Worm (Caenorhabditis elegans) whole organism, L4 larva: ENCODE results near the gene sri-77.
A peak's percentile ranks its signal among the peaks of the same experiment; 100 is the strongest.
"Not testable (repeated sequence)": the region's sequence is repeated elsewhere in the genome, so short reads cannot be mapped to it uniquely, and the experiment has no call there.

Experiments
- F37D6.2 ChIP-seq: sonication (generic microtip); optimal IDR thresholded peaks from 2 replicates; lab custom pipeline; 2016; ENCODE audit warnings: mild to moderate bottlenecking, missing genetic modification characterization, missing compliant biosample characterization
- R02D3.7 ChIP-seq: fragments of 150-350 bp; sonication (generic microtip); optimal IDR thresholded peaks from 3 replicates; lab custom pipeline; 2014; ENCODE audit warnings: missing biosample characterization, missing genetic modification characterization
- Y105C5A.15 ChIP-seq: fragments of 200-800 bp; sonication (Bioruptor generic); IDR thresholded peaks from 2 replicates; pipeline ENCODE4 v1.3.6; 2022; ENCODE audit warnings: missing genetic modification characterization, missing compliant biosample characterization
- Y48G9A.11 ChIP-seq: fragments of 200-800 bp; sonication (Bioruptor generic); IDR thresholded peaks from 2 replicates; pipeline ENCODE4 v1.3.6; 2022; ENCODE audit warnings: missing genetic modification reagents, missing genetic modification characterization, missing compliant biosample characterization
- Y5F2A.4 ChIP-seq: fragments of 200-800 bp; sonication (Bioruptor generic); optimal IDR thresholded peaks from 2 replicates; lab custom pipeline; 2018; ENCODE audit warnings: mild to moderate bottlenecking, missing genetic modification characterization, missing compliant biosample characterization
- aha-1 ChIP-seq: fragments of 150-350 bp; peaks from one replicate; lab custom pipeline; 2014; ENCODE audit warnings: missing biosample characterization, missing genetic modification characterization
- arid-1 ChIP-seq: fragments of 200-800 bp; sonication (Bioruptor generic); conservative IDR thresholded peaks from 2 replicates; pipeline ENCODE4 v1.3.6; 2022; ENCODE audit warnings: missing genetic modification reagents, missing genetic modification characterization, missing compliant biosample characterization
- ceh-28 ChIP-seq: fragments of 150-350 bp; optimal IDR thresholded peaks from 2 replicates; lab custom pipeline; 2014; ENCODE audit warnings: missing biosample characterization, missing genetic modification reagents, missing genetic modification characterization
- daf-16 ChIP-seq, 3 experiments: sonication (generic microtip); optimal IDR thresholded peaks; 2 replicates each; lab custom pipeline; 2016 to 2017; ENCODE audit warnings: missing genetic modification characterization in 3 of 3, missing genetic modification reagents in 3 of 3, mild to moderate bottlenecking in 2 of 3, missing compliant biosample characterization in 2 of 3, missing biosample characterization in 1 of 3, moderate library complexity in 1 of 3
- daf-19 ChIP-seq: fragments of 200-800 bp; sonication (Bioruptor generic); conservative IDR thresholded peaks from 2 replicates; pipeline ENCODE4 v1.3.6; 2022; ENCODE audit warnings: missing genetic modification characterization, missing compliant biosample characterization
- dmd-6 ChIP-seq: fragments of 200-800 bp; sonication (Bioruptor generic); IDR thresholded peaks from 2 replicates; pipeline ENCODE4 v1.3.6; 2022; ENCODE audit warnings: missing genetic modification reagents, missing genetic modification characterization, missing compliant biosample characterization
- duxl-1 ChIP-seq: sonication (generic microtip); optimal IDR thresholded peaks from 2 replicates; lab custom pipeline; 2016; ENCODE audit warnings: mild to moderate bottlenecking, missing genetic modification characterization, moderate library complexity, missing compliant biosample characterization; ENCODE audit not compliant: poor library complexity
- hif-1 ChIP-seq, 2 experiments: sonication (generic microtip); optimal IDR thresholded peaks; 2 replicates each; lab custom pipeline; 2016 to 2017; ENCODE audit warnings: missing compliant biosample characterization in 2 of 2, missing genetic modification characterization in 2 of 2, missing genetic modification reagents in 2 of 2, missing genotype in 2 of 2, mild to moderate bottlenecking in 1 of 2
- hlh-11 ChIP-seq: fragments of 200-800 bp; sonication (Bioruptor generic); optimal IDR thresholded peaks from 2 replicates; lab custom pipeline; 2018; ENCODE audit warnings: mild to moderate bottlenecking, missing genetic modification characterization, missing compliant biosample characterization
- hlh-30 ChIP-seq: sonication (generic microtip); optimal IDR thresholded peaks from 2 replicates; lab custom pipeline; 2017; ENCODE audit warnings: antibody characterized with exemption, mild to moderate bottlenecking, missing genetic modification characterization, missing compliant biosample characterization; ENCODE audit not compliant: insufficient read depth
- lin-1 ChIP-seq: fragments of 200-800 bp; sonication (Bioruptor generic); IDR thresholded peaks from 2 replicates; pipeline ENCODE4 v1.3.6; 2022; ENCODE audit warnings: missing genetic modification reagents, missing genetic modification characterization, missing compliant biosample characterization
- lin-13 ChIP-seq: fragments of 150-350 bp; optimal IDR thresholded peaks from 2 replicates; lab custom pipeline; 2014; ENCODE audit warnings: missing biosample characterization, missing genetic modification reagents, missing genetic modification characterization
- lin-39 ChIP-seq: fragments of 150-350 bp; optimal IDR thresholded peaks from 2 replicates; lab custom pipeline; 2014; ENCODE audit warnings: missing biosample characterization, missing genetic modification reagents, missing genetic modification characterization
- lsy-2 ChIP-seq, 2 experiments: fragments of 150-350 bp in 1 of 2; sonication (generic microtip) in 1 of 2; optimal IDR thresholded peaks; 2 replicates each; lab custom pipeline; 2014 to 2017; ENCODE audit warnings: missing biosample characterization in 2 of 2, missing genetic modification characterization in 2 of 2
- mdt-29 ChIP-seq: fragments of 200-800 bp; sonication (Bioruptor generic); IDR thresholded peaks from 2 replicates; pipeline ENCODE4 v1.3.6; 2022; ENCODE audit warnings: missing genetic modification reagents, missing genetic modification characterization, missing compliant biosample characterization
- mxl-3 ChIP-seq: fragments of 200-800 bp; sonication (Bioruptor generic); optimal IDR thresholded peaks from 2 replicates; lab custom pipeline; 2018; ENCODE audit warnings: mild to moderate bottlenecking, missing genetic modification characterization, missing compliant biosample characterization
- nhr-102 ChIP-seq: sonication (generic microtip); optimal IDR thresholded peaks from 2 replicates; lab custom pipeline; 2016; ENCODE audit warnings: mild to moderate bottlenecking, missing genetic modification characterization, moderate library complexity, missing compliant biosample characterization
- nhr-11 ChIP-seq: fragments of 150-350 bp; optimal IDR thresholded peaks from 2 replicates; lab custom pipeline; 2014; ENCODE audit warnings: missing biosample characterization, missing genetic modification characterization
- nhr-28 ChIP-seq: fragments of 150-350 bp; optimal IDR thresholded peaks from 2 replicates; lab custom pipeline; 2014; ENCODE audit warnings: missing biosample characterization, missing genetic modification characterization
- nhr-42 ChIP-seq: fragments of 200-800 bp; sonication (Bioruptor generic); IDR thresholded peaks from 2 replicates; pipeline ENCODE4 v1.3.6; 2022; ENCODE audit warnings: missing genetic modification characterization, missing compliant biosample characterization
- nhr-6 ChIP-seq: fragments of 150-350 bp; optimal IDR thresholded peaks from 2 replicates; lab custom pipeline; 2014; ENCODE audit warnings: missing biosample characterization, missing genetic modification characterization
- nhr-77 ChIP-seq: fragments of 150-350 bp; optimal IDR thresholded peaks from 2 replicates; lab custom pipeline; 2014; ENCODE audit warnings: missing biosample characterization, missing genetic modification characterization
- pqm-1 ChIP-seq: sonication (generic microtip); optimal IDR thresholded peaks from 2 replicates; lab custom pipeline; 2017; ENCODE audit warnings: missing biosample characterization, missing genetic modification characterization
- spr-3 ChIP-seq: fragments of 200-800 bp; sonication (Bioruptor generic); optimal IDR thresholded peaks from 2 replicates; lab custom pipeline; 2018; ENCODE audit warnings: mild to moderate bottlenecking, missing genetic modification characterization, missing compliant biosample characterization
- unc-62 ChIP-seq, 3 experiments: fragments of 150-350 bp in 1 of 3; sonication (generic microtip); optimal IDR thresholded peaks in 2 of 3; peaks in 1 of 3; 1 replicate in 1 of 3; 2 replicates in 2 of 3; lab custom pipeline; 2014 to 2017; ENCODE audit warnings: missing biosample characterization in 3 of 3, missing genetic modification characterization in 3 of 3, missing genetic modification reagents in 3 of 3, missing genotype in 1 of 3
- ztf-7 ChIP-seq: fragments of 150-350 bp; optimal IDR thresholded peaks from 2 replicates; lab custom pipeline; 2014; ENCODE audit warnings: missing biosample characterization, missing genetic modification characterization

Gene sri-77

DNA sequence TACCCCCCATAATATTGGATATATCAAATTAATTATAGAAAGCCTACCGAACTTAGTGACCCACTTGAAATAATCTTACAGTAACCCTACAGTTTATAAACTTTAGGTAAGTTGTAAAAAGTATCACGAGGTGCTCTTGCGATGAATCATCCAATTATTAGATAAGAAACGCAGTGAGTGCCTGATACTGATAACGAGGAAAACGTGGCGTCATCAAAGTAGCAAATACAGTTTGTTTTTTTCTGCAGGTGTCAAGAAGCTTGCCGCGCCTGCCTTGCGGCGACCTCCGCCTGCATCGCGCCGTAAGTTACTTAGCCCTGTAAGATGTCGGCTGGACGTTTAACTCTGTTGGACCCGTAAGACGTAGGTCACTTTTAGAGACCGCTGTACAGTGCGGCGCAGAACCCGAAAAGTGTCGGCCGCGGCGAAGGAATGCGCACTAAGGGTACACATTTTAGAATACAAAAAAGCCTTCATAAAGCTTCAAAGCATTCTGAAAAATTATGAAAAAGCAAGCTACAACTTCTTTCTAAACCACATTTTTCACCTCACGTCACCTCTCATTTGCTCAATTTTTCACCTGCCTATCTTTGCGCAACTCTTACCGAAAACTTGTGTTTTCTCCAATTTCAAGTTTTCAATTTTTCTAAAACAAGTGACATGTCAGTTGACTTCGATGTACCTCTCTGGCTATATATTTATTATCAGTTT, 5.1 kb upstream of the sri-77 start, which contains the start of gene sri-38 (continued):
- TF ChIP-seq nhr-11 (tag; lab: Kevin White, UChicago): no peak
- TF ChIP-seq pqm-1: peak; percentile 77
- TF ChIP-seq hlh-11 (tag; lab: Kevin White, UChicago): peak; percentile 67
- no peak for TF ChIP-seq lin-13 (GFP tag; lab: Kevin White, UChicago)

- TF ChIP-seq aha-1 (peak; percentile 91), ztf-7 (tag; lab: Kevin White, UChicago) (no peak), nhr-102 (tag; lab: Kevin White, UChicago) (no peak), lsy-2 (tag; optimal IDR thresholded peaks at IDR 0.05; lab: Kevin White, UChicago) (no peak), mdt-29 (GFP tag; lab: Robert Waterston, UW) (no peak)
- TF ChIP-seq, all 104 proteins: peak for 1
Measured at ce11 chrII:2600931-2601330, 4.3 kb downstream of the sri-77 start.

- not testable (repeated sequence) for TF ChIP-seq Y105C5A.15; R02D3.7 (tag; lab: Kevin White, UChicago); lin-39
Measured at ce11 chrII:2600176-2600575, 5.0 kb downstream of the sri-77 start, which contains the start of gene F33H12.1. TSS of gene F33H12.1 (plus strand) at chrII:2600476.

ce11 chrII:2586861-2587554, 18.2 kb downstream of the sri-77 start, which contains the start of the genes F33H12.7 and sri-39:
TSS of gene F33H12.7 (minus strand) at chrII:2586911.
TSS of gene sri-39 (plus strand) at chrII:2587504.
- TF ChIP-seq ceh-28 (no peak), nhr-6 (peak; percentile 29), mxl-3 (GFP tag; lab: Kevin White, UChicago) (peak; percentile 42), Y5F2A.4 (no peak), daf-19 (GFP tag; lab: Robert Waterston, UW) (no peak), nhr-28 (tag; lab: Kevin White, UChicago) (peak; percentile 81), unc-62 (GFP tag; optimal IDR thresholded peaks at IDR 0.05 in 1 of 2; lab: Kevin White, UChicago) (peak in 1 of 2 experiments; percentile 28), unc-62 (tag; optimal IDR thresholded peaks at IDR 0.05; lab: Kevin White, UChicago) (no peak), nhr-42 (0 out of 2 replicates have a peak, but pooled peaks have one; percentile 10), hlh-30 (tag; lab: Kevin White, UChicago) (peak; percentile 13), spr-3 (GFP tag; lab: Kevin White, UChicago) (no peak), duxl-1 (tag; lab: Kevin White, UChicago) (no peak), F37D6.2 (tag; lab: Kevin White, UChicago) (no peak), arid-1 (GFP tag; lab: Robert Waterston, UW) (no peak), nhr-102 (tag; lab: Kevin White, UChicago) (peak; percentile 73), daf-16 (GFP tag; optimal IDR thresholded peaks at IDR 0.05; lab: Kevin White, UChicago) (no peak), daf-16 (tag; optimal IDR thresholded peaks at IDR 0.05; lab: Kevin White, UChicago) (peak; percentile 13), hlh-11 (tag; lab: Kevin White, UChicago) (peak; percentile 57), lsy-2 (tag; optimal IDR thresholded peaks at IDR 0.05; lab: Kevin White, UChicago) (peak in 1 of 2 experiments; percentile 75), lin-1 (GFP tag; lab: Robert Waterston, UW) (0 out of 2 replicates have a peak, but pooled peaks have one; percentile 9), dmd-6 (GFP tag; lab: Robert Waterston, UW) (peak; percentile 52), nhr-77 (tag; lab: Kevin White, UChicago) (peak; percentile 38), pqm-1 (peak; percentile 87), Y48G9A.11 (no peak), hif-1 (tag; optimal IDR thresholded peaks at IDR 0.05; lab: Kevin White, UChicago) (no peak)
- TF ChIP-seq, all 104 proteins: peak for 14
